Worm (Caenorhabditis elegans) whole organism, L4 larva: ENCODE measurements around the gene srx-21.

Source experiments
- D1046.2 ChIP-seq: fragments of 200-800 bp; sonication (Bioruptor generic); IDR thresholded peaks from 2 replicates; pipeline ENCODE4 v1.3.6; 2022; ENCODE audit warnings: missing genetic modification characterization, missing compliant biosample characterization
- F10B5.3 ChIP-seq: sonication (generic microtip); optimal IDR thresholded peaks from 2 replicates; lab custom pipeline; 2016; ENCODE audit warnings: mild to moderate bottlenecking, missing genetic modification characterization, missing compliant biosample characterization
- F37D6.2 ChIP-seq: sonication (generic microtip); optimal IDR thresholded peaks from 2 replicates; lab custom pipeline; 2016; ENCODE audit warnings: mild to moderate bottlenecking, missing genetic modification characterization, missing compliant biosample characterization
- ZK337.2 ChIP-seq: fragments of 200-800 bp; sonication (Bioruptor generic); IDR thresholded peaks from 2 replicates; pipeline ENCODE4 v1.3.6; 2022; ENCODE audit warnings: missing genetic modification reagents, missing genetic modification characterization, missing compliant biosample characterization
- aha-1 ChIP-seq: fragments of 150-350 bp; peaks from one replicate; lab custom pipeline; 2014; ENCODE audit warnings: missing biosample characterization, missing genetic modification characterization
- ama-1 ChIP-seq: fragments of 150-350 bp; optimal IDR thresholded peaks from 2 replicates; lab custom pipeline; 2014; ENCODE audit warnings: inconsistent platforms, mixed read lengths
- attf-4 ChIP-seq: sonication (generic microtip); optimal IDR thresholded peaks from 3 replicates; lab custom pipeline; 2017; ENCODE audit warnings: missing biosample characterization, missing genetic modification characterization
- ceh-28 ChIP-seq: fragments of 150-350 bp; optimal IDR thresholded peaks from 2 replicates; lab custom pipeline; 2014; ENCODE audit warnings: missing biosample characterization, missing genetic modification reagents, missing genetic modification characterization
- ceh-32 ChIP-seq: sonication (generic microtip); optimal IDR thresholded peaks from 2 replicates; lab custom pipeline; 2016; ENCODE audit warnings: mild to moderate bottlenecking, missing genetic modification characterization, missing compliant biosample characterization; ENCODE audit not compliant: poor library complexity
- ctbp-1 ChIP-seq: fragments of 200-800 bp; sonication (Bioruptor generic); IDR thresholded peaks from 2 replicates; pipeline ENCODE4 v1.3.6; 2022; ENCODE audit warnings: missing genetic modification reagents, missing genetic modification characterization, missing compliant biosample characterization
- daf-12 ChIP-seq: fragments of 150-350 bp; optimal IDR thresholded peaks from 2 replicates; lab custom pipeline; 2014; ENCODE audit warnings: missing biosample characterization, missing genetic modification reagents, missing genetic modification characterization
- daf-16 ChIP-seq, 3 experiments: sonication (generic microtip); optimal IDR thresholded peaks; 2 replicates each; lab custom pipeline; 2016 to 2017; ENCODE audit warnings: missing genetic modification characterization in 3 of 3, missing genetic modification reagents in 3 of 3, mild to moderate bottlenecking in 2 of 3, missing compliant biosample characterization in 2 of 3, missing biosample characterization in 1 of 3, moderate library complexity in 1 of 3
- dve-1 ChIP-seq: sonication (generic microtip); optimal IDR thresholded peaks from 2 replicates; lab custom pipeline; 2017; ENCODE audit warnings: antibody characterized with exemption, mild to moderate bottlenecking, missing genetic modification characterization, missing compliant biosample characterization; ENCODE audit not compliant: insufficient read depth
- egl-27 ChIP-seq: sonication (generic microtip); optimal IDR thresholded peaks from 3 replicates; lab custom pipeline; 2017; ENCODE audit warnings: missing biosample characterization, missing genetic modification reagents, missing genetic modification characterization
- egl-43 ChIP-seq: fragments of 200-800 bp; sonication (Bioruptor generic); IDR thresholded peaks from 2 replicates; pipeline ENCODE4 v1.3.6; 2022; ENCODE audit warnings: missing genetic modification reagents, missing genetic modification characterization, missing compliant biosample characterization
- fos-1 ChIP-seq: fragments of 150-350 bp; optimal IDR thresholded peaks from 2 replicates; lab custom pipeline; 2014; ENCODE audit warnings: missing biosample characterization, missing genetic modification characterization
- gei-8 ChIP-seq: fragments of 200-800 bp; sonication (Bioruptor generic); optimal IDR thresholded peaks from 2 replicates; lab custom pipeline; 2018; ENCODE audit warnings: mild to moderate bottlenecking, missing genetic modification characterization, missing compliant biosample characterization
- hlh-11 ChIP-seq: fragments of 200-800 bp; sonication (Bioruptor generic); optimal IDR thresholded peaks from 2 replicates; lab custom pipeline; 2018; ENCODE audit warnings: mild to moderate bottlenecking, missing genetic modification characterization, missing compliant biosample characterization
- hlh-30 ChIP-seq: sonication (generic microtip); optimal IDR thresholded peaks from 2 replicates; lab custom pipeline; 2017; ENCODE audit warnings: antibody characterized with exemption, mild to moderate bottlenecking, missing genetic modification characterization, missing compliant biosample characterization; ENCODE audit not compliant: insufficient read depth
- hmg-1.1 ChIP-seq: fragments of 200-800 bp; sonication (Bioruptor generic); IDR thresholded peaks from 2 replicates; pipeline ENCODE4 v1.3.6; 2022; ENCODE audit warnings: missing genetic modification reagents, missing genetic modification characterization, missing compliant biosample characterization
- lim-7 ChIP-seq: fragments of 200-800 bp; sonication (Bioruptor generic); IDR thresholded peaks from 2 replicates; pipeline ENCODE4 v1.3.6; 2022; ENCODE audit warnings: missing genetic modification characterization, missing compliant biosample characterization
- lin-15B ChIP-seq: fragments of 150-350 bp; sonication (generic microtip); optimal IDR thresholded peaks from 3 replicates; lab custom pipeline; 2014; ENCODE audit warnings: missing biosample characterization, missing genetic modification characterization
- lin-39 ChIP-seq: fragments of 150-350 bp; optimal IDR thresholded peaks from 2 replicates; lab custom pipeline; 2014; ENCODE audit warnings: missing biosample characterization, missing genetic modification reagents, missing genetic modification characterization
- lsy-2 ChIP-seq, 2 experiments: fragments of 150-350 bp in 1 of 2; sonication (generic microtip) in 1 of 2; optimal IDR thresholded peaks; 2 replicates each; lab custom pipeline; 2014 to 2017; ENCODE audit warnings: missing biosample characterization in 2 of 2, missing genetic modification characterization in 2 of 2
- madf-5 ChIP-seq, 2 experiments: fragments of 200-800 bp; sonication (Bioruptor generic); IDR thresholded peaks; 2 replicates each; pipeline ENCODE4 v1.3.6; 2022; ENCODE audit warnings: missing compliant biosample characterization in 2 of 2, missing genetic modification characterization in 2 of 2
- mdt-29 ChIP-seq: fragments of 200-800 bp; sonication (Bioruptor generic); IDR thresholded peaks from 2 replicates; pipeline ENCODE4 v1.3.6; 2022; ENCODE audit warnings: missing genetic modification reagents, missing genetic modification characterization, missing compliant biosample characterization
- mes-2 ChIP-seq: sonication (generic microtip); optimal IDR thresholded peaks from 2 replicates; lab custom pipeline; 2016; ENCODE audit warnings: missing genotype, mild to moderate bottlenecking, missing genetic modification characterization, missing compliant biosample characterization; ENCODE audit not compliant: poor library complexity, severe bottlenecking
- nhr-10 ChIP-seq: fragments of 150-350 bp; optimal IDR thresholded peaks from 2 replicates; lab custom pipeline; 2014; ENCODE audit warnings: missing biosample characterization, missing genetic modification characterization
- nhr-11 ChIP-seq: fragments of 150-350 bp; optimal IDR thresholded peaks from 2 replicates; lab custom pipeline; 2014; ENCODE audit warnings: missing biosample characterization, missing genetic modification characterization
- nhr-237 ChIP-seq: sonication (generic microtip); optimal IDR thresholded peaks from 2 replicates; lab custom pipeline; 2017; ENCODE audit warnings: missing biosample characterization, missing genetic modification characterization
- nhr-28 ChIP-seq: fragments of 150-350 bp; optimal IDR thresholded peaks from 2 replicates; lab custom pipeline; 2014; ENCODE audit warnings: missing biosample characterization, missing genetic modification characterization
- nhr-48 ChIP-seq: sonication (generic microtip); optimal IDR thresholded peaks from 2 replicates; lab custom pipeline; 2016; ENCODE audit warnings: mild to moderate bottlenecking, missing genetic modification characterization, missing compliant biosample characterization
- nhr-6 ChIP-seq: fragments of 150-350 bp; optimal IDR thresholded peaks from 2 replicates; lab custom pipeline; 2014; ENCODE audit warnings: missing biosample characterization, missing genetic modification characterization
- nhr-77 ChIP-seq: fragments of 150-350 bp; optimal IDR thresholded peaks from 2 replicates; lab custom pipeline; 2014; ENCODE audit warnings: missing biosample characterization, missing genetic modification characterization
- pha-4 ChIP-seq, 2 experiments: fragments of 150-350 bp in 1 of 2; fragments of 200-800 bp in 1 of 2; sonication (Bioruptor generic) in 1 of 2; IDR thresholded peaks in 1 of 2; optimal IDR thresholded peaks in 1 of 2; 2 replicates each; pipeline versions ENCODE4 v1.3.6 to Lab custom; 2014 to 2022; ENCODE audit warnings: missing genetic modification characterization in 2 of 2, missing genetic modification reagents in 2 of 2, missing biosample characterization in 1 of 2, missing compliant biosample characterization in 1 of 2
- php-3 ChIP-seq: fragments of 200-800 bp; sonication (Bioruptor generic); IDR thresholded peaks from 2 replicates; pipeline ENCODE4 v1.3.6; 2022; ENCODE audit warnings: missing genetic modification reagents, missing genetic modification characterization, missing compliant biosample characterization
- pqm-1 ChIP-seq: sonication (generic microtip); optimal IDR thresholded peaks from 2 replicates; lab custom pipeline; 2017; ENCODE audit warnings: missing biosample characterization, missing genetic modification characterization
- rbr-2 ChIP-seq: sonication (generic microtip); optimal IDR thresholded peaks from 2 replicates; lab custom pipeline; 2016; ENCODE audit warnings: missing genotype, missing genetic modification characterization, missing compliant biosample characterization
- sdz-12 ChIP-seq: fragments of 200-800 bp; sonication (Bioruptor generic); optimal IDR thresholded peaks from 2 replicates; lab custom pipeline; 2018; ENCODE audit warnings: mild to moderate bottlenecking, missing genetic modification characterization, missing compliant biosample characterization
- set-16 ChIP-seq: fragments of 200-800 bp; sonication (Bioruptor generic); IDR thresholded peaks from 2 replicates; pipeline ENCODE4 v1.3.6; 2022; ENCODE audit warnings: missing genetic modification reagents, missing genetic modification characterization, missing compliant biosample characterization
- skn-1 ChIP-seq: fragments of 150-350 bp; optimal IDR thresholded peaks from 2 replicates; lab custom pipeline; 2014; ENCODE audit warnings: missing biosample characterization, missing genetic modification characterization
- snpc-1.2 ChIP-seq: fragments of 200-800 bp; sonication (Bioruptor generic); IDR thresholded peaks from 2 replicates; pipeline ENCODE4 v1.3.6; 2022; ENCODE audit warnings: missing genetic modification reagents, missing genetic modification characterization, missing compliant biosample characterization
- tag-97 ChIP-seq: fragments of 200-800 bp; sonication (Bioruptor generic); IDR thresholded peaks from 2 replicates; pipeline ENCODE4 v1.3.6; 2022; ENCODE audit warnings: missing genetic modification characterization, missing compliant biosample characterization
- zip-2 ChIP-seq: fragments of 150-350 bp; optimal IDR thresholded peaks from 2 replicates; lab custom pipeline; 2014; ENCODE audit warnings: missing biosample characterization, missing genetic modification characterization
- ztf-11 ChIP-seq: fragments of 150-350 bp; optimal IDR thresholded peaks from 2 replicates; lab custom pipeline; 2014; ENCODE audit warnings: missing biosample characterization, missing genetic modification characterization

The srx-21 gene

ce11 chrV:682031-682430 lies 5.2 kb downstream of the srx-21 start, which contains the start of gene srx-23:
TSS of gene srx-23 (plus strand) at chrV:682331.
- TF ChIP-seq lin-15B (tag; lab: Kevin White, UChicago) (no peak), lim-7 (GFP tag; lab: Robert Waterston, UW) (no peak), ctbp-1 (no peak), sdz-12 (GFP tag; lab: Kevin White, UChicago) (no peak), hlh-11 (tag; lab: Kevin White, UChicago) (no peak), ama-1 (lab: Kevin White, UChicago) (no peak), D1046.2 (GFP tag; lab: Robert Waterston, UW) (no peak), ztf-11 (tag; lab: Kevin White, UChicago) (no peak), ceh-32 (tag; lab: Kevin White, UChicago) (no peak), attf-4 (tag; lab: Kevin White, UChicago) (no peak), F37D6.2 (tag; lab: Kevin White, UChicago) (no peak), pha-4 (GFP tag; IDR thresholded peaks at IDR 0.05; lab: Robert Waterston, UW) (no peak), pha-4 (tag; optimal IDR thresholded peaks at IDR 0.05; lab: Kevin White, UChicago) (no peak), set-16 (GFP tag; lab: Robert Waterston, UW) (no peak), nhr-11 (tag; lab: Kevin White, UChicago) (no peak), dve-1 (tag; lab: Kevin White, UChicago) (no peak), nhr-77 (tag; lab: Kevin White, UChicago) (no peak), egl-27 (tag; lab: Kevin White, UChicago) (no peak)

- TF ChIP-seq aha-1: peak; percentile 55
- TF ChIP-seq snpc-1.2 (GFP tag; lab: Robert Waterston, UW): no peak
- no peak for TF ChIP-seq fos-1 (tag; lab: Kevin White, UChicago)
- peak; percentile 83 for TF ChIP-seq php-3 (GFP tag; lab: Robert Waterston, UW)
- TF ChIP-seq nhr-6 (tag; lab: Kevin White, UChicago): no peak
- TF ChIP-seq skn-1: no peak
- TF ChIP-seq pqm-1 (tag; lab: Kevin White, UChicago): peak; percentile 75
- TF ChIP-seq dve-1 (tag; lab: Kevin White, UChicago): peak; percentile 47
- peak; percentile 63 for TF ChIP-seq nhr-28 (tag; lab: Kevin White, UChicago)
- TF ChIP-seq nhr-77 (tag; lab: Kevin White, UChicago): peak; percentile 63
- TF ChIP-seq lsy-2 (tag; optimal IDR thresholded peaks at IDR 0.05; lab: Kevin White, UChicago): no peak
- TF ChIP-seq lim-7 (GFP tag; lab: Robert Waterston, UW): no peak
- TF ChIP-seq F10B5.3 (tag; lab: Kevin White, UChicago): no peak
- TF ChIP-seq daf-12 (tag; lab: Kevin White, UChicago): no peak
- no peak for TF ChIP-seq nhr-237 (tag; lab: Kevin White, UChicago)
- no peak for TF ChIP-seq rbr-2
- no peak for TF ChIP-seq tag-97 (GFP tag; lab: Robert Waterston, UW)
- TF ChIP-seq madf-5 (GFP tag; IDR thresholded peaks at IDR 0.05; lab: Robert Waterston, UW): no peak
- TF ChIP-seq daf-16 (GFP tag; optimal IDR thresholded peaks at IDR 0.05; lab: Kevin White, UChicago): no peak
- TF ChIP-seq daf-16 (tag; optimal IDR thresholded peaks at IDR 0.05; lab: Kevin White, UChicago): peak; percentile 81
- TF ChIP-seq lin-39 (tag; lab: Kevin White, UChicago): no peak
Observed at ce11 chrV:683858-684257, 7.0 kb downstream of the srx-21 start, which contains the start of gene F31F4.1. TSS of gene F31F4.1 (plus strand) at chrV:684060.

- TF ChIP-seq zip-2 (no peak), daf-12 (tag; lab: Kevin White, UChicago) (no peak)
Observed at ce11 chrV:687384-687783, 10.6 kb downstream of the srx-21 start, which contains the start of gene H25P19.1. TSS of gene H25P19.1 (plus strand) at chrV:687684.

- TF ChIP-seq skn-1 (no peak), hlh-30 (no peak), zip-2 (no peak), D1046.2 (GFP tag; lab: Robert Waterston, UW) (no peak), nhr-48 (no peak), gei-8 (GFP tag; lab: Kevin White, UChicago) (no peak), ceh-28 (tag; lab: Kevin White, UChicago) (no peak), hmg-1.1 (no peak), ctbp-1 (no peak), F37D6.2 (tag; lab: Kevin White, UChicago) (no peak), nhr-77 (tag; lab: Kevin White, UChicago) (no peak), mes-2 (tag; lab: Kevin White, UChicago) (no peak), nhr-10 (no peak), mdt-29 (GFP tag; lab: Robert Waterston, UW) (no peak), egl-43 (GFP tag; lab: Robert Waterston, UW) (no peak), ZK337.2 (GFP tag; lab: Robert Waterston, UW) (no peak), aha-1 (peak; percentile 72)
Observed at ce11 chrV:689538-689937, 12.7 kb downstream of the srx-21 start.
